Fruit fly (Drosophila melanogaster) whole organism: ENCODE results near the gene mtd.

Experiments
- CG8478 ChIP-seq: fragments of >200 bp; optimal IDR thresholded peaks from 2 replicates; lab custom pipeline; 2018; ENCODE audit warnings: inconsistent platforms
- Dll ChIP-seq: fragments of >200 bp; optimal IDR thresholded peaks from 2 replicates; lab custom pipeline; 2017
- EcR ChIP-seq, 2 experiments: fragments of >200 bp; optimal IDR thresholded peaks; 2 replicates each; lab custom pipeline; 2017; ENCODE audit warnings: missing biosample characterization in 2 of 2, missing genetic modification characterization in 2 of 2, missing genetic modification reagents in 2 of 2
- pan ChIP-seq: fragments of >200 bp; optimal IDR thresholded peaks from 2 replicates; lab custom pipeline; 2017
- psq ChIP-seq: fragments of >200 bp; optimal IDR thresholded peaks from 2 replicates; lab custom pipeline; 2017
- usp ChIP-seq: fragments of >200 bp; optimal IDR thresholded peaks from 2 replicates; lab custom pipeline; 2017; ENCODE audit warnings: missing biosample characterization, missing genetic modification characterization, mixed read lengths

The mtd gene

DNA sequence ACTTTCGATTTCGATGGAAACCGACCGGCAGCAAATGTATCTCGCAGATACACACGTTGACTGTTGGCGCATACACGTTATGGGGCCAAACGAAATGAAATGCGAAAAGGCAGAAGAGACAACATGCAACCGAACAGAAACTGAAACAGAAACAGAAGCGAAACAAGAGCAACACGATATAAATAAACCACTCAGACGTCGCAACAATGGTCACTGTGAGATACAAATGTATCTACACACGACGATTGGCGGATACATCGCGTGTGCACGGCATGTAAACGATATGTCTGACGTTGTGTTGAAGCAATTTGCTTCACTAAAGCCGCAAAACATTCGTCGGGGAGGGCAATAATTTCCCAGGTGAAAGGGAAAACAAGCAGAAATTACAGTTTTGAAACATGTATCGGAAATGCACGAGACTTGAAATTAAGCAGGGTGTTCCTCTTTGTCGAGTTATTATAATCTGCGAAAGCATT lies 32.6 kb downstream of the mtd start:
- TF ChIP-seq usp (GFP tag; lab: Kevin White, UChicago) (no peak), Dll (lab: Kevin White, UChicago) (no peak), psq (lab: Kevin White, UChicago) (no peak), CG8478 (lab: Kevin White, UChicago) (no peak), EcR (GFP tag; optimal IDR thresholded peaks at IDR 0.05; lab: Kevin White, UChicago) (no peak), pan (no peak)

DNA sequence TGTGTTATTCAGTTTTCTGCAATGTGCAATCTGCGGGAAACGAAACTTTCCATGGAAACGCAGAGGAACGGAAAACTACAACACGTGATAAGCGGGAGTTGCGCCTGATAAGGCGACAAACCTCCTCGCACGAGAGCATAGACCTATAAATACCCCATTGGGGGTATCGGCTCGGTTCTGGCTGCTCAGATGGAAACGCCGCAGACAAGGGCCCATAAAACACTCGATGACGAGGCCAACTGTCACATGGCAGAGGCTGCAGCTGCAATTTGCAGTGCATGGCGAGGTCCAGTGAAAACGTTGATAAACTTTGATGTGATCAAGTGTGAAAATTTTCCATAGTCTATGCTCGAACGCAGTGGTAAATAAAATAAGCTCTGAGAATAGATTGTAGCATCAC lies 33.5 kb downstream of the mtd start:
- TF ChIP-seq EcR (GFP tag; optimal IDR thresholded peaks at IDR 0.05; lab: Kevin White, UChicago) (peak in 1 of 2 experiments; percentile 26), psq (lab: Kevin White, UChicago) (no peak), CG8478 (lab: Kevin White, UChicago) (no peak)

DNA sequence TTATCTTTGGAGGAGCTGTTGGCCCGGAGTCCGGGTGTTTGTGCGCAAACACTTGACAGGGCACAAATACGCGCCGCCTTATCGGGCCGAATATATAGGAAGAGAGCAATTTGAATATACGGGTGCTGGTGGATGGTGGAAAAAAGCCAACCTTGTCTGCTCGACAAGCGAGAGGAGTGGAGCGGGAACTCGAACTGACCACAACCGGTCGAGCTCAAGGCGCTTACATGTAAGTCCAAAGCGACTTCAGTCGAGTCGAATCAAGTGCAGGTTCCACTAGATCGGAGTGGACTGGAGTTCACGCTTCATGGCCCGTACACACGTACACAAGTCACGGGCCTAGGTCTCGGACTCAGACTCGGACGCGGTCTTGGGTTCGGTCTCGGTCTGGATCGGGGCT lies 34.4 kb downstream of the mtd start:
- TF ChIP-seq CG8478 (lab: Kevin White, UChicago), result no peak
- no peak for TF ChIP-seq EcR (GFP tag; optimal IDR thresholded peaks at IDR 0.05; lab: Kevin White, UChicago)
- no peak for TF ChIP-seq pan
- no peak for TF ChIP-seq usp (GFP tag; lab: Kevin White, UChicago)
- TF ChIP-seq Dll (lab: Kevin White, UChicago), result no peak
- TF ChIP-seq psq (lab: Kevin White, UChicago), result no peak

DNA sequence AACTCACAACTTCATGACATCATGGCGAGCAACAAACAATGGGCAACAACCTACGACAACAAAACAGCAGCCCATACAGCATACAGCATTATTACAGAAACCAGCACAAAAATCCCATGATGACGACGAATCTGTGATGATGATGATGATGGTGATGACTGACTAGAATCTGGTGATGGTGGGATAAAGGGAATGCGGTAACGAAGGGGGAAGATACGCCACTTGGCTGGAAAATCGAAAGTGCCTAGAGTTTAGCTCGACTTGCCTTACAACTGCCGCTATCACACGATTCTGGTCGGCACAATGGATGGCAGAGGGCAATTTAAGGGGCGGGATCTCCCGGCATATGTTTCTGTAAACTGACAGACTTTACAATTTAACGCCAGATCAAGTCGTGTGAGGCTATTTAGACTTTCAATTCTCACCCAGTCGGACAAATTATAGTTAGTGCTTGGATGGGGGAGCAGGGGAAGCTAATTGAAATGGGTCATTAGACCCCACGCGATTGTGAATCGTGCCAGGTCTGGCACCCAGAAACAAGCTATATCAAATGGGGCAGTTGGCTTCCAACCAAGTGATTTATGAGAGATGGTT lies 35.1 kb downstream of the mtd start:
- TF ChIP-seq Dll (lab: Kevin White, UChicago), result no peak
- TF ChIP-seq psq (lab: Kevin White, UChicago), result no peak
- TF ChIP-seq EcR (GFP tag; optimal IDR thresholded peaks at IDR 0.05; lab: Kevin White, UChicago), result no peak
- TF ChIP-seq pan, result no peak
- no peak for TF ChIP-seq usp (GFP tag; lab: Kevin White, UChicago)
- TF ChIP-seq CG8478 (lab: Kevin White, UChicago), result no peak

DNA sequence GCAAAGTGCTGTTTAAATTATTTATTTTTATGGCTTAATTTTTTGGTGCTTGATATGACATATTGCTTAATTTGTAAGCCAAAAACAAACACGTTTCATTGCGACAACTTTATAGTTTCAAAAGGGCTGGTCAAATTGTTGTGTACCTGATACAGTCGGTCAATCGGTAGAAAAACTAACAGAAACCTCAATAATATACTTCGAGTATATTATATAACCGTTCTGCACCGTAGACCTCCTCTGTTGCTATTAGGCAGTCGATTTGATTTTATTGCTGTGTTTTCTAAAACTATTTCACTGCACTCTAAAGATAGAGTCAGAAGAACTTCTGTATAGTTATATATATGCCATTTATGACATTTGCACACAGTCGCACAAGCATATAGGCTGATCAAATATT lies 40.0 kb downstream of the mtd start:
- TF ChIP-seq psq (lab: Kevin White, UChicago) (no peak), pan (no peak), Dll (lab: Kevin White, UChicago) (no peak), usp (GFP tag; lab: Kevin White, UChicago) (no peak), EcR (GFP tag; optimal IDR thresholded peaks at IDR 0.05; lab: Kevin White, UChicago) (no peak), CG8478 (lab: Kevin White, UChicago) (no peak)

DNA sequence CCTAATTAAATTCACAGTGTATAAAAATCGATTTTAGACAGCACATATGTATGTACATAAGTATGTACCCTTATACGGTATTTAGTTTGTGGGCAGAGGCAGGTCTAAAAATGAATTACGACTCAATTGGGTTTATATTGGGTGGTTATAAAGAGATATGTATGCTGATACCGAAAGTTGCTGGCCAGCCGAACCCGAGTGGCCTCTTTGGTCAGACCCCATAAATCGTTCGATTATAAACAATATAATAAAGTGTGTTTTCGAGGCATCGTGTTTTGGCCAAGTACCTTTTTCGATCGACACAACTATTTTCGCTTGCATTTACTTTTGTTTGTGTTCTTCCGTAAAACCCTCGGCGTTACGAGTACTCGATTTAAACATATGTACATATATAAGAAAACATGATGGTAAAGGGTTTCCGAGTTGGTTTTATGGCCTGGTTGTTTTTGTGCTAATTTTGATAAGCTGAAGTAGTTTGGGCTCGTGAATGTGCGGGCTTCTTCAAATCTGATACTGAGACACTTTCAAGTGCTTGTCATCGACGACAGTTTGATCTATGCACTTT lies 40.9 kb downstream of the mtd start:
- TF ChIP-seq EcR (GFP tag; optimal IDR thresholded peaks at IDR 0.05; lab: Kevin White, UChicago) (no peak), Dll (lab: Kevin White, UChicago) (no peak), CG8478 (lab: Kevin White, UChicago) (no peak), pan (no peak), psq (lab: Kevin White, UChicago) (no peak), usp (GFP tag; lab: Kevin White, UChicago) (no peak)

DNA sequence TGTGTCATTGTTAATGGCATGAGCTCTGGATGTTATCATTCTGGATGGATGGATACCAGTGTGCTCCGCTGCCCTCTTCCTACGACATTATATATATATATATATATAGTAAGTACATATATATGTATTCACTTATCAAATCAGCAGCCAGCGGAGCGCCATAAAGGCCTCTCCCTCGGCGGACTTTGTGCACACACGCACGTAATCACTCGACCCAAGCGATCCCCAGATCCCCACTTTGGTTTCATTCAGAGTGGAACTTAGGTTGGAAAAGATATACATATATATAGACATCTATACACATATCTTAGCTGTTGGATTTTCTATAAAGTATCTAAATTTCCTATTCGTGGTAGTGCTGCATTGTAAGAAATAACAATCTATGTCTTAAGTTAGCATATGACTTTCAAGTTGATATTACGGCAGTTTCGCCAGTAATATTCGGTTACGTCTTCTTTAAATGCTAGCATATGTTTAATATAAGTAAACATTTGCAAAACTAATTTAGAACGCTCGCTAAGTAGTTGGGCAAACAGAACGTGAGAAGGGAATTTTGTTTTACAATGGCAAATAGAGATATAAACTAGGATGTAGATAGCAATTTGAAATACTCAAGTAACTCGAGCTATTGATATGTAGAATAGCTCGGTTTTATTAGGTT lies 42.0 kb downstream of the mtd start:
- TF ChIP-seq psq (lab: Kevin White, UChicago), result no peak
- TF ChIP-seq pan, result no peak
- no peak for TF ChIP-seq EcR (GFP tag; optimal IDR thresholded peaks at IDR 0.05; lab: Kevin White, UChicago)
- TF ChIP-seq CG8478 (lab: Kevin White, UChicago), result no peak
- no peak for TF ChIP-seq usp (GFP tag; lab: Kevin White, UChicago)
- no peak for TF ChIP-seq Dll (lab: Kevin White, UChicago)

DNA sequence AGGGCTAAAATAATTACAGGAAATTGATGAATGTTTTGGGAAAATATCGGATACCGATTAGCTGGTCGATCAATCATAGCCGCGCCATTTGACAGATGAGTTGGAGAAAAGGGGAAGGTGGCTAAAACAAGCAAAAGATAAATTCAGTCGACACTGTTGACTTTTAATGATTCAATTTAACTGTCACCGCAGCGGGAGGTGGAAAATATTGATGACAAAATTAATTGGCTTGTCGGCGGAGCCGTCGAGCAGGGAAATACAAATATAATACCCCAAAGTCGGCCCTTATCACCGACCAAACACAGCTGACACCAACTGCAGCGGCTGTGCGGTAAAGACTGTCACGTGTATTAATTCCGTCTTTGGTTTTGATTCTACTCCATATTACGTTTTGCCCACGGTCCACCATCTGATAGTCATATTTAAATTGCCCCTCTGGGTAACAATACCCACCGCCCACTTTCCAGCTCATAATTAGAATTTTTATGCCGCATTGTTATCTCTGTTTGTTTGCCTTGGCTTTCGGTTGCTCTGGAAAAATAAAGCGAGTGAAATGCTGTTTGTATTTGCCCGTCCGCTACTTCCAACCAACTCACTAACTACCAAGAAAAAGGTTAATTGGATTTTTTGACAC lies 44.3 kb downstream of the mtd start:
- no peak for TF ChIP-seq pan
- no peak for TF ChIP-seq EcR (GFP tag; optimal IDR thresholded peaks at IDR 0.05; lab: Kevin White, UChicago)
- TF ChIP-seq CG8478 (lab: Kevin White, UChicago), result no peak
- no peak for TF ChIP-seq Dll (lab: Kevin White, UChicago)
- TF ChIP-seq psq (lab: Kevin White, UChicago), result no peak

DNA sequence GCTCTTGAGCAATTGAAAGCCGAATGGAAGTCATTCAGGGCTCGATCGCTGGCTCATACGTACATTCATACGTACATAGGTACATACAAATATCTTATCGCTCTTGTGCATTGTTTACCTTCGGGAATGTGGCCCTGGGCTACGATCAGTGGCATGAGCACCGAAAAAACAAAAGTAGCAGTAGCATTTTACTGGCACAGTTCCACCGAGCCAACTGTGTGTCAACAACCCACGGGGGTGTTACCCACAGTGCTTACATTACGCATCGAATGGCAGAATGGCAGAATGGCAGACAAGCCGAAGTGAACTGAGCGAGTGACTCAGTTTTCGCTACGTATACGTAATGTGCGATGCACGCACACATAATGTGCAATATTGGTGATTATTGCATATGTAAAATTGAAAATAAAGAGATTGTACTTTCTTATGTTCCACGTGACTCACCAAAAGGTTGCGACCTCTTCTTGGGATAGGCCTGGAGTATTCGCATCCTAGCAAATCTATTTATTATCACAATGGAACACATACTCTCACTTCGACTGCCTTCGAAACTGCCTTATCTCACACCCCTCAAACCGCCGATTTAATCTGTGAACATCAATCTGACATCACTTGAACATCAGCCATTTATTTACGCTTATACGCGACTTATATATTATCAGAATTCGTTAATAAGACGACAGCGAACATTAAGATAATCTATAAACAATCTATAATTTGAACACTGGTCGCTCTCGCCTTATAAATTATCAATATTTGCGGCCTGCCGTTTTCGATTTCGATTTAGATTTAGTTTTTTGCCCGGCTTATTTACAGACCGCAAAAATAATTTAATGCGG lies 47.1 kb downstream of the mtd start:
- TF ChIP-seq pan (no peak), usp (GFP tag; lab: Kevin White, UChicago) (no peak), EcR (GFP tag; optimal IDR thresholded peaks at IDR 0.05; lab: Kevin White, UChicago) (no peak), psq (lab: Kevin White, UChicago) (no peak), CG8478 (lab: Kevin White, UChicago) (no peak), Dll (lab: Kevin White, UChicago) (no peak)

DNA sequence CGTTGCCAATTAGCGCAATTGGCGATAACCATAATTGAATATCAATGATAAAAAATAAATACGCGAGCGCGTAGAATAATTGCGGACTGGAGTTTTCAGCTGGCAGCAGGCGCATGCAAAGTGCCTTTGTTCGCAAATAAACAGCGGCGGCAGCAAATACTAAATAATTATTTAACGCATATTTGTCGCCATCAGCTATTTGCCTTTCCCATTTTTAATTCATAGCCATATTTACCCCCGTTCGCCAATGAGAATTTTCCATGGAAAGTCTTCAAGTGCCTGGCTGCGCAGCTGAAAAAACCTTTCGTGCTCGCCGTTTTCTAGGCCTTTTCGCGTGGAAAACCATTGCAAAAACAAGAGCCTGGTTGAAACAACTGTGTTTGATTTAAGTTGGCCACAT lies 48.3 kb downstream of the mtd start:
- no peak for TF ChIP-seq pan
- TF ChIP-seq EcR (GFP tag; optimal IDR thresholded peaks at IDR 0.05; lab: Kevin White, UChicago), result no peak
- no peak for TF ChIP-seq CG8478 (lab: Kevin White, UChicago)
- no peak for TF ChIP-seq psq (lab: Kevin White, UChicago)
- no peak for TF ChIP-seq usp (GFP tag; lab: Kevin White, UChicago)
- no peak for TF ChIP-seq Dll (lab: Kevin White, UChicago)

DNA sequence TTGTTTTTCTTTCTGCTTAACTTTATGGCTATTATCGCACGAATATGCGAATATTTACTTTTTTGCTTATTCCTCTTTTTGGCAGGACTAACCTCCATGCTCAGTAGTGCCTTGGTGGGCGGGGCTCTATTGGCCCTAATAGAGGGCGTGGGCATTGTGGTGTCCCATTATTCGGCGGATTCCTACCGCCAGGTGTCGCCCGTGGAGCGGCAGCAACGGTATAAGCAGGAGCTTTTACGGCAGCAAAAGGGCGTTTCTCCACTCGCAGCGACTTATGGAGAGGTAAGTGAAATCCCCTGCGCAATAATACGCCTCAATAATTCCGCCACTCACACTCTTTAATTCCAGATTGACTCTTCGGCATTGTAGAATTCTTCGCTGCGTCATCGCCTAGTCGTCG lies 49.6 kb downstream of the mtd start:
- TF ChIP-seq usp (GFP tag; lab: Kevin White, UChicago) (no peak), psq (lab: Kevin White, UChicago) (no peak), CG8478 (lab: Kevin White, UChicago) (no peak), Dll (lab: Kevin White, UChicago) (no peak), pan (no peak), EcR (GFP tag; optimal IDR thresholded peaks at IDR 0.05; lab: Kevin White, UChicago) (no peak)
